Fruit fly (Drosophila melanogaster) whole organism, embryonic: ENCODE data around the gene RpS25.
A peak's percentile ranks its signal among the peaks of the same experiment; 100 is the strongest.

ENCODE experiments used
- CG12391 ChIP-seq: fragments of 200-800 bp; sonication (Bioruptor generic); optimal IDR thresholded peaks from 3 replicates; lab custom pipeline; 2018; ENCODE audit warnings: missing biosample characterization, mild to moderate bottlenecking, missing genetic modification characterization, moderate library complexity
- CG12659 ChIP-seq: fragments of 200-800 bp; sonication (Bioruptor generic); optimal IDR thresholded peaks from 3 replicates; lab custom pipeline; 2017; ENCODE audit warnings: mild to moderate bottlenecking, missing biosample characterization, missing genetic modification reagents, missing genetic modification characterization
- CG12744 ChIP-seq: fragments of 200-800 bp; sonication (Bioruptor generic); optimal IDR thresholded peaks from 2 replicates; lab custom pipeline; 2016; ENCODE audit warnings: missing biosample characterization, missing genetic modification characterization
- CG14014 ChIP-seq: fragments of 200-800 bp; sonication (Bioruptor generic); IDR thresholded peaks from 2 replicates; pipeline ENCODE4 v1.3.6; 2022; ENCODE audit warnings: missing biosample characterization, missing genetic modification characterization
- CG14965 ChIP-seq: fragments of 200-800 bp; sonication (Bioruptor generic); optimal IDR thresholded peaks from 2 replicates; lab custom pipeline; 2016; ENCODE audit warnings: missing biosample characterization, missing genetic modification characterization, borderline replicate concordance
- CG16813 ChIP-seq: fragments of 200-800 bp; sonication (Bioruptor generic); IDR thresholded peaks from 3 replicates; pipeline ENCODE4 v1.3.6; 2022; ENCODE audit warnings: missing biosample characterization, missing genetic modification characterization; ENCODE audit not compliant: partially characterized antibody
- CG17568 ChIP-seq: fragments of 200-800 bp; sonication (Bioruptor generic); optimal IDR thresholded peaks from 2 replicates; lab custom pipeline; 2018; ENCODE audit warnings: missing biosample characterization, mild to moderate bottlenecking, missing genetic modification characterization, moderate library complexity
- CG18764 ChIP-seq: fragments of 200-800 bp; sonication (Bioruptor generic); optimal IDR thresholded peaks from 3 replicates; lab custom pipeline; 2016; ENCODE audit warnings: missing biosample characterization, missing genetic modification characterization
- CG2678 ChIP-seq: fragments of 200-800 bp; sonication (Bioruptor generic); optimal IDR thresholded peaks from 3 replicates; lab custom pipeline; 2019; ENCODE audit warnings: missing biosample characterization, mild to moderate bottlenecking, missing genetic modification characterization, moderate library complexity
- CG34224 ChIP-seq: fragments of 200-800 bp; sonication (Bioruptor generic); IDR thresholded peaks from 3 replicates; pipeline ENCODE4 v1.3.6; 2022; ENCODE audit warnings: missing biosample characterization, missing genetic modification characterization; ENCODE audit not compliant: partially characterized antibody
- CG4820 ChIP-seq: fragments of 200-800 bp; sonication (Bioruptor generic); optimal IDR thresholded peaks from 3 replicates; lab custom pipeline; 2016; ENCODE audit warnings: missing biosample characterization, missing genetic modification characterization
- CG4854 ChIP-seq: fragments of 200-800 bp; sonication (Bioruptor generic); optimal IDR thresholded peaks from 2 replicates; lab custom pipeline; 2016; ENCODE audit warnings: missing biosample characterization, missing genetic modification characterization, inconsistent platforms
- CG6654 ChIP-seq: fragments of 200-800 bp; sonication (Bioruptor generic); optimal IDR thresholded peaks from 2 replicates; lab custom pipeline; 2017; ENCODE audit warnings: missing biosample characterization, mild to moderate bottlenecking, missing genetic modification characterization
- CG6689 ChIP-seq: fragments of 200-800 bp; sonication (Bioruptor generic); IDR thresholded peaks from 2 replicates; pipeline ENCODE4 v1.3.6; 2022; ENCODE audit warnings: missing biosample characterization, missing genetic modification characterization
- CG7987 ChIP-seq: fragments of 200-800 bp; sonication (Bioruptor generic); optimal IDR thresholded peaks from 2 replicates; lab custom pipeline; 2018; ENCODE audit warnings: missing biosample characterization, mild to moderate bottlenecking, missing genetic modification characterization, moderate library complexity
- CG8089 ChIP-seq: fragments of 200-800 bp; sonication (Bioruptor generic); optimal IDR thresholded peaks from 3 replicates; lab custom pipeline; 2016; ENCODE audit warnings: missing biosample characterization, missing genetic modification characterization
- CG8765 ChIP-seq: fragments of 200-800 bp; sonication (Bioruptor generic); IDR thresholded peaks from 2 replicates; pipeline ENCODE4 v1.3.6; 2022; ENCODE audit warnings: missing biosample characterization, missing genetic modification characterization
- CHES-1-like ChIP-seq: fragments of 200-800 bp; sonication (Bioruptor generic); optimal IDR thresholded peaks from 2 replicates; lab custom pipeline; 2016; ENCODE audit warnings: missing biosample characterization, missing genetic modification characterization
- CTCF ChIP-seq: fragments of 200-800 bp; sonication (Bioruptor generic); optimal IDR thresholded peaks from 2 replicates; lab custom pipeline; 2017; ENCODE audit warnings: missing biosample characterization, mild to moderate bottlenecking, missing genetic modification characterization, moderate library complexity
- Elba2 ChIP-seq: fragments of 200-800 bp; sonication (Bioruptor generic); optimal IDR thresholded peaks from 3 replicates; lab custom pipeline; 2016; ENCODE audit warnings: missing biosample characterization, missing genetic modification characterization
- HLH3B ChIP-seq: fragments of 200-800 bp; sonication (Bioruptor generic); IDR thresholded peaks from 2 replicates; pipeline ENCODE4 v1.3.6; 2022; ENCODE audit warnings: missing biosample characterization, missing genetic modification characterization
- HLH54F ChIP-seq: fragments of 200-800 bp; sonication (Bioruptor generic); optimal IDR thresholded peaks from 3 replicates; lab custom pipeline; 2016; ENCODE audit warnings: missing biosample characterization, missing genetic modification characterization
- Kr ChIP-seq: fragments of 200-800 bp; sonication (Bioruptor generic); optimal IDR thresholded peaks from 2 replicates; lab custom pipeline; 2017; ENCODE audit warnings: missing biosample characterization, mild to moderate bottlenecking, missing genetic modification characterization
- Stat92E ChIP-seq, 3 experiments: fragments of >200 bp in 2 of 3; fragments of 200-800 bp in 1 of 3; sonication (Bioruptor generic) in 1 of 3; optimal IDR thresholded peaks; 2 replicates each; lab custom pipeline; 2017 to 2019; ENCODE audit warnings: missing biosample characterization in 3 of 3, missing genetic modification characterization in 3 of 3, mild to moderate bottlenecking in 1 of 3, moderate library complexity in 1 of 3
- TFAM ChIP-seq: fragments of 200-800 bp; sonication (Bioruptor generic); optimal IDR thresholded peaks from 2 replicates; lab custom pipeline; 2017; ENCODE audit warnings: missing biosample characterization, missing genetic modification characterization, inconsistent platforms
- ash1 ChIP-seq: fragments of 200-800 bp; sonication (Bioruptor generic); optimal IDR thresholded peaks from 2 replicates; lab custom pipeline; 2018; ENCODE audit warnings: missing biosample characterization, mild to moderate bottlenecking, missing genetic modification characterization
- bcd ChIP-seq: fragments of 200-800 bp; sonication (Bioruptor generic); optimal IDR thresholded peaks from 2 replicates; lab custom pipeline; 2017; ENCODE audit warnings: missing biosample characterization, mild to moderate bottlenecking, missing genetic modification characterization
- crol ChIP-seq: fragments of 200-800 bp; sonication (Bioruptor generic); IDR thresholded peaks from 2 replicates; pipeline ENCODE4 v1.3.6; 2022; ENCODE audit warnings: missing biosample characterization, missing genetic modification characterization
- cwo ChIP-seq: fragments of 200-800 bp; sonication (Bioruptor generic); optimal IDR thresholded peaks from 3 replicates; lab custom pipeline; 2017; ENCODE audit warnings: missing biosample characterization, missing genetic modification characterization, mild to moderate bottlenecking, moderate library complexity, missing genetic modification reagents
- dimm ChIP-seq: fragments of 200-800 bp; sonication (Bioruptor generic); IDR thresholded peaks from 2 replicates; pipeline ENCODE4 v1.3.6; 2022; ENCODE audit warnings: missing biosample characterization, missing genetic modification characterization
- eve ChIP-seq, 2 experiments: fragments of >200 bp; optimal IDR thresholded peaks; 2 replicates each; lab custom pipeline; 2017; ENCODE audit warnings: missing biosample characterization in 2 of 2, missing genetic modification characterization in 2 of 2
- exex ChIP-seq: fragments of 200-800 bp; sonication (Bioruptor generic); optimal IDR thresholded peaks from 4 replicates; lab custom pipeline; 2018; ENCODE audit warnings: missing biosample characterization, mild to moderate bottlenecking, missing genetic modification characterization, moderate library complexity
- hbn ChIP-seq: fragments of 200-800 bp; sonication (Bioruptor generic); IDR thresholded peaks from 2 replicates; pipeline ENCODE4 v1.3.6; 2022; ENCODE audit warnings: missing biosample characterization, missing genetic modification characterization; ENCODE audit not compliant: partially characterized antibody
- klu ChIP-seq: fragments of 200-800 bp; sonication (Bioruptor generic); IDR thresholded peaks from 2 replicates; pipeline ENCODE4 v1.3.6; 2022; ENCODE audit warnings: missing biosample characterization, missing genetic modification characterization
- lbe ChIP-seq: fragments of 200-800 bp; sonication (Bioruptor generic); optimal IDR thresholded peaks from 2 replicates; lab custom pipeline; 2016; ENCODE audit warnings: missing biosample characterization, mild to moderate bottlenecking, missing genetic modification characterization
- mld ChIP-seq: fragments of 200-800 bp; sonication (Bioruptor generic); IDR thresholded peaks from 3 replicates; pipeline ENCODE4 v1.3.6; 2022; ENCODE audit warnings: missing biosample characterization, missing genetic modification characterization; ENCODE audit not compliant: partially characterized antibody
- nmo ChIP-seq: fragments of 200-800 bp; sonication (Bioruptor generic); optimal IDR thresholded peaks from 2 replicates; lab custom pipeline; 2018; ENCODE audit warnings: missing biosample characterization, mild to moderate bottlenecking, missing genetic modification characterization, moderate library complexity
- oc ChIP-seq: fragments of 200-800 bp; sonication (Bioruptor generic); optimal IDR thresholded peaks from 2 replicates; lab custom pipeline; 2018; ENCODE audit warnings: missing biosample characterization, mild to moderate bottlenecking, missing genetic modification characterization, moderate library complexity
- pb ChIP-seq: fragments of 200-800 bp; sonication (Bioruptor generic); optimal IDR thresholded peaks from 3 replicates; lab custom pipeline; 2016; ENCODE audit warnings: missing biosample characterization, missing genetic modification characterization
- phol ChIP-seq: fragments of 200-800 bp; sonication (Bioruptor generic); optimal IDR thresholded peaks from 3 replicates; lab custom pipeline; 2018; ENCODE audit warnings: missing biosample characterization, mild to moderate bottlenecking, missing genetic modification characterization, moderate library complexity
- slbo ChIP-seq: fragments of 200-800 bp; sonication (Bioruptor generic); IDR thresholded peaks from 2 replicates; pipeline ENCODE4 v1.3.6; 2022; ENCODE audit warnings: missing biosample characterization, missing genetic modification characterization
- sna ChIP-seq: fragments of 200-800 bp; sonication (Bioruptor generic); IDR thresholded peaks from 2 replicates; pipeline ENCODE4 v1.3.6; 2022; ENCODE audit warnings: missing biosample characterization, missing genetic modification characterization; ENCODE audit not compliant: partially characterized antibody
- sob ChIP-seq: fragments of 200-800 bp; sonication (Bioruptor generic); IDR thresholded peaks from 2 replicates; pipeline ENCODE4 v1.3.6; 2022; ENCODE audit warnings: missing biosample characterization, missing genetic modification characterization
- sr ChIP-seq: fragments of 200-800 bp; sonication (Bioruptor generic); IDR thresholded peaks from 3 replicates; pipeline ENCODE4 v1.3.6; 2022; ENCODE audit warnings: missing biosample characterization, missing genetic modification characterization
- stwl ChIP-seq: fragments of 200-800 bp; sonication (Bioruptor generic); optimal IDR thresholded peaks from 3 replicates; lab custom pipeline; 2018; ENCODE audit warnings: missing biosample characterization, mild to moderate bottlenecking, missing genetic modification characterization, moderate library complexity
- tio ChIP-seq: fragments of 200-800 bp; sonication (Bioruptor generic); optimal IDR thresholded peaks from 2 replicates; lab custom pipeline; 2017; ENCODE audit warnings: missing biosample characterization, missing genetic modification characterization, inconsistent platforms
- tx ChIP-seq: fragments of 200-800 bp; sonication (Bioruptor generic); optimal IDR thresholded peaks from 2 replicates; lab custom pipeline; 2016; ENCODE audit warnings: missing biosample characterization, missing genetic modification characterization
- yki ChIP-seq: fragments of >200 bp; optimal IDR thresholded peaks from 3 replicates; lab custom pipeline; 2018
- zfh2 ChIP-seq: fragments of 200-800 bp; sonication (Bioruptor generic); optimal IDR thresholded peaks from 2 replicates; lab custom pipeline; 2016; ENCODE audit warnings: missing biosample characterization, missing genetic modification characterization

Gene RpS25

DNA sequence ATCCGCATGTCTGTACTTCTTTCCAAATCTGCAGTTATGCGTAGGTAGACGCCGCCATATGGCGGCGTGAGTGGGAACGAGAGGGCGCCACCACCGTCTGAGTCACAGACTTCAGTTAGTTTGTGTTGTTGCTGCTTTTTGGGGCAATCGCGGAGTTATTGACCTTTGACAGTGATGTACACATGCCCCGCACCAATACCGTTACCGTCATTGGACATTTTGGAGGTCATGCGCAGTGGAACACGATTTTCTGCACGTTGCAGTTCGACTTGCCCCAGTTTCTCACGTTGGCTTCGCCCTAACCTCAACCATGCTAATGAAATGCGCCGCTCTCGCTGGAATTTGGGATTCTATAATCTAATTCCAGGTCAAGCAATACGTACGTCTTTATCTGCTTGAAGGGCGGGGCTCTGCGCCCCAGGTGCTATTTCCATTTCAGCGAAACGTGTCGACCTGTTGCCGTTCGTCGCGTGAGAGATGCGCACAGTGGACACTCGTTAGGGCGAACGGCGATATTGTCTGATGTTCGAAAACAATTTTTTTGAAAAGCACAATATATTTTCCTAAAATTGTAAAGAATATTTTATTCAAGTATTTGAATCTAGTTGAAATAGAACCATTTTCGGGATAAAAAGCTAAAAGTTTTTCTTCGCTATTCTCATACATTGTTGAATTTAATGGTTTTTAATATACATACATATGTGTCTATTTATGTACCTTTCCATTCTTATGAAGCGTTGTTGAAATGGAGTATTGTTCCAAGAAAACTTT lies 4.6 kb downstream of the RpS25 start (continued):
- peak; percentile 80 for TF ChIP-seq CG14014 (GFP tag; lab: Robert Waterston, UW)
- 0 out of 2 replicates have a peak, but pooled peaks have one; percentile 27 for TF ChIP-seq dimm
- peak; percentile 86 for TF ChIP-seq CTCF (GFP tag; lab: Kevin White, UChicago)
- no peak for TF ChIP-seq TFAM (GFP tag; lab: Kevin White, UChicago)
- no peak for TF ChIP-seq CG16813
- peak; percentile 69 for TF ChIP-seq sob (GFP tag; lab: Robert Waterston, UW)
- peak; percentile 82 for TF ChIP-seq CG6689
- no peak for TF ChIP-seq ash1 (GFP tag; lab: Kevin White, UChicago)
- peak; percentile 96 for TF ChIP-seq cwo (GFP tag; lab: Kevin White, UChicago)
- no peak for TF ChIP-seq Kr
- peak; percentile 64 for TF ChIP-seq phol (tag; lab: Kevin White, UChicago)
- TF ChIP-seq CG4820: peak; percentile 83
- TF ChIP-seq HLH54F (GFP tag; lab: Kevin White, UChicago): peak; percentile 74
- no peak for TF ChIP-seq sna
- no peak for TF ChIP-seq mld (GFP tag; lab: Robert Waterston, UW)
- TF ChIP-seq Elba2 (GFP tag; lab: Kevin White, UChicago): no peak
- TF ChIP-seq exex (tag; lab: Kevin White, UChicago): peak; percentile 49
- peak; percentile 64 for TF ChIP-seq CG12744 (GFP tag; lab: Kevin White, UChicago)
- peak; percentile 8; the same call in 1 of the 2 replicates for TF ChIP-seq CG8765
- peak; percentile 67 for TF ChIP-seq CG4854 (GFP tag; lab: Kevin White, UChicago)
- peak; percentile 81 for TF ChIP-seq CG12391 (tag; lab: Kevin White, UChicago)
- no peak for TF ChIP-seq stwl (tag; lab: Kevin White, UChicago)
- TF ChIP-seq CG17568 (GFP tag; lab: Kevin White, UChicago): peak; percentile 33
- TF ChIP-seq CG34224 (GFP tag; lab: Robert Waterston, UW): no peak
- TF ChIP-seq CG8089 (GFP tag; lab: Kevin White, UChicago): peak; percentile 19
- peak; percentile 19 for TF ChIP-seq CG6654 (GFP tag; lab: Kevin White, UChicago)
- TF ChIP-seq slbo: peak; percentile 90
- TF ChIP-seq zfh2 (GFP tag; lab: Kevin White, UChicago): peak; percentile 81
- no peak for TF ChIP-seq eve (GFP tag; optimal IDR thresholded peaks at IDR 0.05; lab: Kevin White, UChicago)
- peak; percentile 76 for TF ChIP-seq CG2678
- TF ChIP-seq yki (lab: Kevin White, UChicago): no peak
- TF ChIP-seq oc (tag; lab: Kevin White, UChicago): no peak
- TF ChIP-seq klu (GFP tag; lab: Robert Waterston, UW): peak; percentile 60
- no peak for TF ChIP-seq Stat92E (GFP tag; optimal IDR thresholded peaks at IDR 0.05; lab: Kevin White, UChicago)
- no peak for TF ChIP-seq tio (GFP tag; lab: Kevin White, UChicago)
- TF ChIP-seq tx: peak; percentile 65
- peak; percentile 63 for TF ChIP-seq nmo (GFP tag; lab: Kevin White, UChicago)
- TF ChIP-seq bcd: peak; percentile 62
- peak; percentile 56 for TF ChIP-seq CHES-1-like
- TF ChIP-seq CG14965 (GFP tag; lab: Kevin White, UChicago): no peak
- peak; percentile 74 for TF ChIP-seq HLH3B
- peak; percentile 67; the same call in 2 of the 3 replicates for TF ChIP-seq sr (GFP tag; lab: Robert Waterston, UW)
- peak; percentile 34 for TF ChIP-seq pb
- peak; percentile 76 for TF ChIP-seq CG12659 (GFP tag; lab: Kevin White, UChicago)
- TF ChIP-seq hbn (GFP tag; lab: Robert Waterston, UW): no peak
- peak; percentile 45 for TF ChIP-seq lbe (GFP tag; lab: Kevin White, UChicago)
- TF ChIP-seq crol (GFP tag; lab: Robert Waterston, UW): peak; percentile 56; the same call in 1 of the 2 replicates
- TF ChIP-seq CG18764 (GFP tag; lab: Kevin White, UChicago): peak; percentile 44
- peak; percentile 35 for TF ChIP-seq CG7987 (GFP tag; lab: Kevin White, UChicago)
